Worm (Caenorhabditis elegans): ENCODE results near the gene acbp-3.

acbp-3 gene

ce11 chrX:10941255-10941654, 38.2 kb downstream of the acbp-3 start, which contains the start of gene pho-7:
pho-7 (minus strand) TSS chrX:10941355.
- TF ChIP-seq unc-62 (GFP tag; optimal IDR thresholded peaks at IDR 0.05) = no peak

ce11 chrX:10948852-10949251, 45.8 kb downstream of the acbp-3 start, which contains the start of gene T21B6.3:
T21B6.3 (minus strand) TSS chrX:10948952.
- no peak for TF ChIP-seq unc-62 (GFP tag; optimal IDR thresholded peaks at IDR 0.05)

- no peak for TF ChIP-seq unc-62 (GFP tag; optimal IDR thresholded peaks at IDR 0.05)
Measured at ce11 chrX:10951168-10951567, 48.1 kb downstream of the acbp-3 start, which contains the start of gene K09C8.7. K09C8.7 (minus strand) TSS chrX:10951393.

ce11 chrX:10951922-10952321, 48.9 kb downstream of the acbp-3 start:
- no peak for TF ChIP-seq unc-62 (GFP tag; optimal IDR thresholded peaks at IDR 0.05)

ce11 chrX:10953834-10954233, 50.8 kb downstream of the acbp-3 start, which contains the start of gene pbo-4:
pbo-4 (plus strand) TSS chrX:10954134.
- no peak for TF ChIP-seq unc-62 (GFP tag; optimal IDR thresholded peaks at IDR 0.05)
